Worm (Caenorhabditis elegans) whole organism, L3 larva: ENCODE data around the gene M04C3.5.

Source experiments
- R02D3.7 ChIP-seq: fragments of 150-350 bp; optimal IDR thresholded peaks from 2 replicates; lab custom pipeline; 2014; ENCODE audit warnings: missing biosample characterization, missing genetic modification characterization
- ZK546.5 ChIP-seq: sonication (generic microtip); optimal IDR thresholded peaks from 2 replicates; lab custom pipeline; 2017; ENCODE audit warnings: missing biosample characterization, missing genetic modification characterization
- aly-2 ChIP-seq: fragments of 150-350 bp; optimal IDR thresholded peaks from 2 replicates; lab custom pipeline; 2014; ENCODE audit warnings: missing biosample characterization, missing genetic modification characterization
- ceh-16 ChIP-seq: sonication (generic microtip); optimal IDR thresholded peaks from 2 replicates; lab custom pipeline; 2017; ENCODE audit warnings: missing biosample characterization, missing genetic modification characterization
- ceh-82 ChIP-seq: fragments of 150-350 bp; optimal IDR thresholded peaks from 2 replicates; lab custom pipeline; 2014; ENCODE audit warnings: missing biosample characterization, missing genetic modification characterization
- ceh-9 ChIP-seq: sonication (generic microtip); optimal IDR thresholded peaks from 2 replicates; lab custom pipeline; 2018; ENCODE audit warnings: missing biosample characterization, missing genetic modification characterization
- egl-27 ChIP-seq: sonication (generic microtip); optimal IDR thresholded peaks from 4 replicates; lab custom pipeline; 2017; ENCODE audit warnings: missing biosample characterization, missing genetic modification reagents, missing genetic modification characterization
- egl-5 ChIP-seq: fragments of 150-350 bp; optimal IDR thresholded peaks from 2 replicates; lab custom pipeline; 2017; ENCODE audit warnings: missing biosample characterization, missing genetic modification reagents, missing genetic modification characterization, inconsistent platforms
- elt-1 ChIP-seq: fragments of 150-350 bp; optimal IDR thresholded peaks from 2 replicates; lab custom pipeline; 2014; ENCODE audit warnings: missing biosample characterization, missing genetic modification characterization
- elt-2 ChIP-seq: sonication (generic microtip); optimal IDR thresholded peaks from 2 replicates; lab custom pipeline; 2016; ENCODE audit warnings: missing genetic modification reagents, mild to moderate bottlenecking, missing genetic modification characterization, missing compliant biosample characterization
- elt-3 ChIP-seq, 3 experiments: fragments of 150-350 bp in 1 of 3; sonication (generic microtip) in 2 of 3; optimal IDR thresholded peaks; 2 replicates in 2 of 3; 4 replicates in 1 of 3; lab custom pipeline; 2014 to 2017; ENCODE audit warnings: missing biosample characterization in 3 of 3, missing genetic modification characterization in 3 of 3
- eor-1 ChIP-seq, 2 experiments: fragments of 150-350 bp; optimal IDR thresholded peaks; 2 replicates each; lab custom pipeline; 2014 to 2018; ENCODE audit warnings: missing biosample characterization in 2 of 2, missing genetic modification characterization in 2 of 2
- fkh-10 ChIP-seq: sonication (generic microtip); optimal IDR thresholded peaks from 2 replicates; lab custom pipeline; 2017; ENCODE audit warnings: missing biosample characterization, missing genetic modification reagents, missing genetic modification characterization
- fkh-2 ChIP-seq: fragments of 150-350 bp; optimal IDR thresholded peaks from 2 replicates; lab custom pipeline; 2014; ENCODE audit warnings: missing biosample characterization, missing genetic modification reagents, missing genetic modification characterization
- hmg-11 ChIP-seq: sonication (generic microtip); optimal IDR thresholded peaks from 2 replicates; lab custom pipeline; 2016; ENCODE audit warnings: missing genetic modification characterization, missing compliant biosample characterization
- jun-1 ChIP-seq: fragments of 150-350 bp; optimal IDR thresholded peaks from 2 replicates; lab custom pipeline; 2014; ENCODE audit warnings: missing biosample characterization, missing genetic modification reagents, missing genetic modification characterization
- lin-15B ChIP-seq: fragments of 150-350 bp; optimal IDR thresholded peaks from 2 replicates; lab custom pipeline; 2014; ENCODE audit warnings: missing biosample characterization, missing genetic modification characterization
- lin-39 ChIP-seq: fragments of 150-350 bp; optimal IDR thresholded peaks from 2 replicates; lab custom pipeline; 2018; ENCODE audit warnings: missing biosample characterization, missing genetic modification reagents, missing genetic modification characterization
- lsy-12 ChIP-seq: sonication (generic microtip); optimal IDR thresholded peaks from 2 replicates; lab custom pipeline; 2016; ENCODE audit warnings: mild to moderate bottlenecking, missing genetic modification characterization, missing compliant biosample characterization
- mml-1 ChIP-seq: fragments of 150-350 bp; sonication (generic microtip); optimal IDR thresholded peaks from 3 replicates; lab custom pipeline; 2014; ENCODE audit warnings: missing biosample characterization, missing genetic modification characterization
- nfya-1 ChIP-seq: sonication (generic microtip); optimal IDR thresholded peaks from 2 replicates; lab custom pipeline; 2017; ENCODE audit warnings: missing genetic modification characterization, mild to moderate bottlenecking, missing compliant biosample characterization, antibody characterized with exemption, moderate library complexity; ENCODE audit not compliant: insufficient read depth
- nhr-11 ChIP-seq: fragments of 150-350 bp; optimal IDR thresholded peaks from 2 replicates; lab custom pipeline; 2014; ENCODE audit warnings: missing biosample characterization, missing genetic modification characterization
- nhr-12 ChIP-seq: fragments of 150-350 bp; optimal IDR thresholded peaks from 2 replicates; lab custom pipeline; 2014; ENCODE audit warnings: missing biosample characterization, missing genetic modification characterization
- nhr-23 ChIP-seq: fragments of 150-350 bp; optimal IDR thresholded peaks from 2 replicates; lab custom pipeline; 2014; ENCODE audit warnings: missing biosample characterization, missing genetic modification reagents, missing genetic modification characterization
- nhr-237 ChIP-seq: fragments of 150-350 bp; optimal IDR thresholded peaks from 2 replicates; lab custom pipeline; 2014; ENCODE audit warnings: missing biosample characterization, missing genetic modification characterization
- nhr-28 ChIP-seq: fragments of 150-350 bp; optimal IDR thresholded peaks from 2 replicates; lab custom pipeline; 2014; ENCODE audit warnings: missing biosample characterization, missing genetic modification characterization
- nhr-43 ChIP-seq: sonication (generic microtip); optimal IDR thresholded peaks from 2 replicates; lab custom pipeline; 2016; ENCODE audit warnings: mild to moderate bottlenecking, missing genetic modification characterization, missing compliant biosample characterization; ENCODE audit not compliant: poor library complexity, severe bottlenecking
- nhr-67 ChIP-seq: fragments of 150-350 bp; optimal IDR thresholded peaks from 2 replicates; lab custom pipeline; 2014; ENCODE audit warnings: missing biosample characterization, missing genetic modification characterization
- nhr-76 ChIP-seq: fragments of 150-350 bp; sonication (generic microtip); optimal IDR thresholded peaks from 5 replicates; lab custom pipeline; 2014; ENCODE audit warnings: missing biosample characterization, missing genetic modification characterization
- nhr-77 ChIP-seq: fragments of 150-350 bp; optimal IDR thresholded peaks from 2 replicates; lab custom pipeline; 2014; ENCODE audit warnings: missing biosample characterization, missing genetic modification characterization
- pha-4 ChIP-seq: fragments of 150-350 bp; optimal IDR thresholded peaks from 2 replicates; lab custom pipeline; 2014; ENCODE audit warnings: missing biosample characterization, missing genetic modification reagents, missing genetic modification characterization
- pqm-1 ChIP-seq: fragments of 150-350 bp; optimal IDR thresholded peaks from 2 replicates; lab custom pipeline; 2017; ENCODE audit warnings: missing biosample characterization, missing genetic modification characterization, inconsistent platforms
- sea-2 ChIP-seq: fragments of 150-350 bp; sonication (generic microtip); optimal IDR thresholded peaks from 4 replicates; lab custom pipeline; 2014; ENCODE audit warnings: missing biosample characterization, missing genetic modification reagents, missing genetic modification characterization
- skn-1 ChIP-seq: fragments of 150-350 bp; optimal IDR thresholded peaks from 2 replicates; lab custom pipeline; 2014; ENCODE audit warnings: missing biosample characterization, missing genetic modification characterization
- snpc-4 ChIP-seq: fragments of 150-350 bp; optimal IDR thresholded peaks from 2 replicates; lab custom pipeline; 2014; ENCODE audit warnings: missing biosample characterization, missing genetic modification characterization
- tbx-2 ChIP-seq: sonication (generic microtip); optimal IDR thresholded peaks from 2 replicates; lab custom pipeline; 2016; ENCODE audit warnings: mild to moderate bottlenecking, missing genetic modification characterization, missing compliant biosample characterization
- unc-39 ChIP-seq: sonication (generic microtip); optimal IDR thresholded peaks from 4 replicates; lab custom pipeline; 2017; ENCODE audit warnings: missing biosample characterization, missing genetic modification characterization
- unc-62 ChIP-seq: fragments of 150-350 bp; sonication (generic microtip); optimal IDR thresholded peaks from 4 replicates; lab custom pipeline; 2014; ENCODE audit warnings: missing biosample characterization, missing genetic modification reagents, missing genetic modification characterization
- zag-1 ChIP-seq: fragments of 150-350 bp; optimal IDR thresholded peaks from 2 replicates; lab custom pipeline; 2014; ENCODE audit warnings: missing biosample characterization, missing genetic modification characterization
- ztf-4 ChIP-seq: fragments of 150-350 bp; optimal IDR thresholded peaks from 2 replicates; lab custom pipeline; 2014; ENCODE audit warnings: missing biosample characterization, missing genetic modification characterization

M04C3.5 gene

ce11 chrV:19405276-19405815 is 44.2 kb upstream of the M04C3.5 start, which contains the start of the genes C25F9.6 and C25F9.10:
Gene C25F9.6, minus strand, starts transcription at chrV:19405326.
Gene C25F9.10, plus strand, starts transcription at chrV:19405729.
- TF ChIP-seq pqm-1 (peak; percentile 35), nhr-23 (no peak), lin-39 (tag; lab: Kevin White, UChicago) (no peak), hmg-11 (tag; lab: Kevin White, UChicago) (no peak), nhr-12 (tag; lab: Kevin White, UChicago) (no peak), nhr-237 (tag; lab: Kevin White, UChicago) (no peak), elt-1 (no peak), nhr-28 (no peak), jun-1 (tag; lab: Kevin White, UChicago) (no peak), pha-4 (peak; percentile 35), elt-2 (peak; percentile 60), ceh-9 (tag; lab: Kevin White, UChicago) (no peak), unc-62 (GFP tag; lab: Kevin White, UChicago) (no peak), ceh-82 (tag; lab: Kevin White, UChicago) (no peak), nhr-77 (tag; lab: Kevin White, UChicago) (no peak)

- TF ChIP-seq ceh-16 (tag; lab: Kevin White, UChicago) (no peak), zag-1 (tag; lab: Kevin White, UChicago) (no peak), ZK546.5 (no peak), hmg-11 (tag; lab: Kevin White, UChicago) (no peak), pha-4 (peak; percentile 28), nhr-43 (tag; lab: Kevin White, UChicago) (no peak), elt-3 (tag; optimal IDR thresholded peaks at IDR 0.05; lab: Kevin White, UChicago) (no peak), ceh-9 (tag; lab: Kevin White, UChicago) (no peak), sea-2 (no peak), ceh-82 (tag; lab: Kevin White, UChicago) (no peak), nhr-76 (no peak), pqm-1 (peak; percentile 58), lsy-12 (tag; lab: Kevin White, UChicago) (no peak), nhr-77 (tag; lab: Kevin White, UChicago) (no peak), nfya-1 (tag; lab: Kevin White, UChicago) (no peak), ztf-4 (tag; lab: Kevin White, UChicago) (no peak), nhr-11 (tag; lab: Kevin White, UChicago) (no peak), snpc-4 (tag; lab: Kevin White, UChicago) (no peak), unc-39 (tag; lab: Kevin White, UChicago) (no peak), unc-62 (GFP tag; lab: Kevin White, UChicago) (no peak), eor-1 (tag; optimal IDR thresholded peaks at IDR 0.05; lab: Kevin White, UChicago) (no peak), egl-5 (tag; lab: Kevin White, UChicago) (no peak), elt-2 (peak; percentile 81), fkh-2 (tag; lab: Kevin White, UChicago) (no peak), tbx-2 (tag; lab: Kevin White, UChicago) (no peak), nhr-28 (no peak), R02D3.7 (tag; lab: Kevin White, UChicago) (no peak), nhr-23 (no peak), egl-27 (tag; lab: Kevin White, UChicago) (no peak), aly-2 (no peak), jun-1 (tag; lab: Kevin White, UChicago) (peak; percentile 64), skn-1 (tag; lab: Kevin White, UChicago) (no peak), nhr-67 (tag; lab: Kevin White, UChicago) (no peak), fkh-10 (GFP tag; lab: Kevin White, UChicago) (no peak), mml-1 (tag; lab: Kevin White, UChicago) (no peak)
- TF ChIP-seq, all 47 proteins: peak for 4
These were observed 38.9 kb upstream of the M04C3.5 start, which contains the start of gene C25F9.5 for ce11 chrV:19410663-19411062. Gene C25F9.5, minus strand, starts transcription at chrV:19410857.

ce11 chrV:19416475-19416874 is 33.1 kb upstream of the M04C3.5 start, which contains the start of the genes C25F9.4 and C25F9.9:
Gene C25F9.4, minus strand, starts transcription at chrV:19416575.
Gene C25F9.9, plus strand, starts transcription at chrV:19416611.
- TF ChIP-seq unc-62 (GFP tag; lab: Kevin White, UChicago) (no peak), elt-2 (peak; percentile 48), R02D3.7 (tag; lab: Kevin White, UChicago) (no peak), nhr-67 (tag; lab: Kevin White, UChicago) (no peak), lin-15B (no peak), mml-1 (tag; lab: Kevin White, UChicago) (no peak), skn-1 (tag; lab: Kevin White, UChicago) (no peak)
